Fruit fly (Drosophila melanogaster): Measurements from ENCODE around the gene CG14262.

CG14262 gene

dm6 chr3R:27281022-27281810 lies 16.0 kb upstream of the CG14262 start (continued):
- TF ChIP-seq CG12744 (GFP tag; optimal IDR thresholded peaks at IDR 0.05) (peak; percentile 90), gem (tag; optimal IDR thresholded peaks at IDR 0.05) (peak; percentile 97), CG31365 (tag; optimal IDR thresholded peaks at IDR 0.05) (peak; percentile 87), Myb (GFP tag; optimal IDR thresholded peaks at IDR 0.05) (peak; percentile 89), CG12391 (tag; optimal IDR thresholded peaks at IDR 0.05) (peak; percentile 94), CG7839 (tag; optimal IDR thresholded peaks at IDR 0.05) (peak; percentile 97), Fer3 (tag; optimal IDR thresholded peaks at IDR 0.05) (peak; percentile 96), lilli (GFP tag; optimal IDR thresholded peaks at IDR 0.05) (peak; percentile 98), CG2120 (GFP tag; optimal IDR thresholded peaks at IDR 0.05) (peak; percentile 98), CG6689 (GFP tag; IDR thresholded peaks at IDR 0.05) (peak; percentile 97), Lhr (GFP tag; optimal IDR thresholded peaks at IDR 0.05) (peak; percentile 66), ems (GFP tag; optimal IDR thresholded peaks at IDR 0.05) (peak; percentile 92), Hey (tag; optimal IDR thresholded peaks at IDR 0.05) (peak; percentile 83), ab (GFP tag; optimal IDR thresholded peaks at IDR 0.05) (peak; percentile 65), abd-A (tag; optimal IDR thresholded peaks at IDR 0.05) (peak; percentile 88), Xbp1 (GFP tag; optimal IDR thresholded peaks at IDR 0.05) (peak; percentile 95), pho (GFP tag; optimal IDR thresholded peaks at IDR 0.05) (peak; percentile 94), CG8281 (tag; optimal IDR thresholded peaks at IDR 0.05) (peak; percentile 79), CG16863 (GFP tag; optimal IDR thresholded peaks at IDR 0.05) (peak; percentile 94), fu2 (GFP tag; optimal IDR thresholded peaks at IDR 0.05) (peak; percentile 93), bigmax (GFP tag; optimal IDR thresholded peaks at IDR 0.05) (peak; percentile 68), CG7786 (GFP tag; optimal IDR thresholded peaks at IDR 0.05) (peak; percentile 98), NK7.1 (GFP tag; optimal IDR thresholded peaks at IDR 0.05) (peak; percentile 91), CG13424 (tag; optimal IDR thresholded peaks at IDR 0.05) (peak; percentile 91), CG11093 (GFP tag; IDR thresholded peaks at IDR 0.05) (peak; percentile 95), pfk (GFP tag; optimal IDR thresholded peaks at IDR 0.05) (no peak), CG17359 (tag; optimal IDR thresholded peaks at IDR 0.05) (peak; percentile 96), CG11085 (GFP tag; IDR thresholded peaks at IDR 0.05) (peak; percentile 94), CG11398 (GFP tag; optimal IDR thresholded peaks at IDR 0.05) (peak; percentile 92), dm (GFP tag; optimal IDR thresholded peaks at IDR 0.05) (peak; percentile 88), Dref (GFP tag; IDR thresholded peaks at IDR 0.05) (0 out of 2 replicates have a peak, but pooled peaks have one; percentile 32), inv (GFP tag; IDR thresholded peaks at IDR 0.05; ENCODE audit: partially characterized antibody) (0 out of 2 replicates have a peak, but pooled peaks have one; percentile 36), CG30020 (tag; optimal IDR thresholded peaks at IDR 0.05) (peak; percentile 48), CG9797 (GFP tag; optimal IDR thresholded peaks at IDR 0.05) (no peak), ci (GFP tag; IDR thresholded peaks at IDR 0.05) (peak; percentile 98), CG17829 (tag; optimal IDR thresholded peaks at IDR 0.05) (peak; percentile 87), nmo (GFP tag; optimal IDR thresholded peaks at IDR 0.05) (peak; percentile 94), h (optimal IDR thresholded peaks at IDR 0.05) (no peak), CG1647 (GFP tag; optimal IDR thresholded peaks at IDR 0.05) (peak; percentile 93), CG16815 (GFP tag; optimal IDR thresholded peaks at IDR 0.05) (peak; percentile 97), her (GFP tag; optimal IDR thresholded peaks at IDR 0.05) (peak; percentile 95), Mad (GFP tag; optimal IDR thresholded peaks at IDR 0.05) (peak; percentile 95), HLHmδ (GFP tag; optimal IDR thresholded peaks at IDR 0.05) (peak; percentile 8), CG9437 (GFP tag; optimal IDR thresholded peaks at IDR 0.05) (peak; percentile 88), CG12104 (GFP tag; optimal IDR thresholded peaks at IDR 0.05) (peak; percentile 82), nau (GFP tag; optimal IDR thresholded peaks at IDR 0.05) (peak; percentile 91), zfh2 (GFP tag; optimal IDR thresholded peaks at IDR 0.05) (peak; percentile 96), Dbx (GFP tag; IDR thresholded peaks at IDR 0.05) (peak; percentile 97), crol (GFP tag; IDR thresholded peaks at IDR 0.05) (peak; percentile 99), Gug (GFP tag; IDR thresholded peaks at IDR 0.05) (peak; percentile 98)
